Worm (Caenorhabditis elegans): Measurements from ENCODE around the gene ttx-1.

DNA sequence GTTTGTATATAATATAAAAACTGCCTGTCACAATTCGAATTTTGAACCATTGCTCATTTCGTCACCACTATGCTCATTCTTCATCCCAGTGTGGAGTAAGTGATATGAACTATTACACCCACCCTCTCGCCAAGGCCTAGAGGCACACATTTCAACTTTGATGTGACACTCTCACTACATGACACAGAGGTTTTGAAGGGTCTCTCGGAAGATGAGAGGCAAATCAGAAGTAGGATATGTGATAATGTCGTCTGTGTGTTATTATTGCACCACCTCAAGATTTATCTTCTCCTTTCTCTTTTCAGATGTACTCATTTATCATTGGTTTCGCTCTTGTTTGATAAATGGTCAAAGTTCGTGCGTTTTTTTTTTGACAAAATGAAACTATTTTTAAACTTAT is 42.6 kb downstream of the ttx-1 start:
- TF ChIP-seq fkh-10 (GFP tag; optimal IDR thresholded peaks at IDR 0.05) (no peak), fos-1 (tag; optimal IDR thresholded peaks at IDR 0.05) (no peak), snpc-4 (tag; optimal IDR thresholded peaks at IDR 0.05) (no peak), dsc-1 (tag; optimal IDR thresholded peaks at IDR 0.05) (no peak), blmp-1 (tag; optimal IDR thresholded peaks at IDR 0.05) (no peak), nhr-84 (tag; optimal IDR thresholded peaks at IDR 0.05) (no peak), tbx-2 (tag; optimal IDR thresholded peaks at IDR 0.05) (no peak), zag-1 (tag; optimal IDR thresholded peaks at IDR 0.05) (no peak), unc-62 (GFP tag; optimal IDR thresholded peaks at IDR 0.05) (no peak), sptf-1 (tag; optimal IDR thresholded peaks at IDR 0.05) (no peak), unc-30 (tag; optimal IDR thresholded peaks at IDR 0.05) (no peak), fkh-8 (tag; optimal IDR thresholded peaks at IDR 0.05) (no peak), lsy-2 (tag; optimal IDR thresholded peaks at IDR 0.05) (no peak)
